Worm (Caenorhabditis elegans): ENCODE measurements around the gene C14A6.12.
"Not testable (repeated sequence)": the region's sequence is repeated elsewhere in the genome, so short reads cannot be mapped to it uniquely, and the experiment has no call there.

DNA sequence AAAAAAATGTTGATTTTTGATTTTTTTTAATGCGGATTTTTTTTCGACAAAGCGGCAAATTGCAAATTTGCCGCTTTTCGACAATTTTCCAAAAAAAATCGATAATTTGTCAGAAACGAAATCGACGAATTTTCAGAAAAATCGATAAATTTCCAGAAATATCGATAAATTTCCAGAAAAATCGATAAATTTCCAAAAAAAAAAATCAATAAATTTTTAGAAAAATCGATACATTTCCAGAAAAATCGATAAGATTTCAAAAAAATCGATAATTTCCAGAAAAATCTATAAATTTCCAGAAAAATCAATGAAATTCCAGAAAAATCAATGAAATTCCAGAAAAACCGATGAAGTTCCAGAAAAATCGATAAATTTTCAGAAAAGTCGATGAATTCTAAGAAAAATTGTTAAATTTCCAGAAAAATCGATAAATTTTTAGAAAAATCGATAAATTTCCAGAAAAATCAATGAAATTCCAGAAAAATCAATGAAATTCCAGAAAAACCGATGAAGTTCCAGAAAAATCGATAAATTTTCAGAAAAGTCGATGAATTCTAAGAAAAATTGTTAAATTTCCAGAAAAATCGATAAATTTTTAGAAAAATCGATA, 32.7 kb downstream of the C14A6.12 start:
- not testable (repeated sequence) for TF ChIP-seq lin-11 (tag; optimal IDR thresholded peaks at IDR 0.05); ama-1 (optimal IDR thresholded peaks at IDR 0.05); eyg-1 (tag; optimal IDR thresholded peaks at IDR 0.05); sox-2 (GFP tag; IDR thresholded peaks at IDR 0.05); elt-2 (tag; optimal IDR thresholded peaks at IDR 0.05); nfya-1 (tag; optimal IDR thresholded peaks at IDR 0.05)
